Fruit fly (Drosophila melanogaster) S2 (cell line): ENCODE results near the gene CG42763.

Experiments used
- CG8478 ChIP-seq: fragments of >200 bp; optimal IDR thresholded peaks from 2 replicates; lab custom pipeline; 2018
- CTCF ChIP-seq, 2 experiments: fragments of >200 bp; optimal IDR thresholded peaks; 2 replicates each; lab custom pipeline; 2018

DNA sequence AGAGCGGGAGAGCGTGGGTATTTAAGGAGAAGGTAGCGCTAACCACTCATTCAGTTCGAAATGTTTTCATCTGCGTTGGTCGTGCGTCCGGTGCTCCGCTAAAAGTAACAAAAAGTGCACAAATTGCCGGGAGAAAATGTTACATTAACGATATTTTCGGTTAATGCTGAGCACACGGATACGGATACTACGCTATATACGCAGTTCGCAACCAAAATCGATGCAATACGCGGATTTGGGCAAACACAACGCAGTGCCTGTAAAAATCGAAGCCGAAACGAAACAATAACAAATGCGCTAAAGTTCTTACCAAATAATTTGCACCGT is 18.1 kb upstream of the CG42763 start, which contains the start of gene Piezo:
- TF ChIP-seq CTCF (optimal IDR thresholded peaks at IDR 0.05; lab: Kevin White, UChicago) (no peak), CG8478 (lab: Kevin White, UChicago) (no peak)
